Fruit fly (Drosophila melanogaster): ENCODE results near the gene CG7382.

The CG7382 gene

DNA sequence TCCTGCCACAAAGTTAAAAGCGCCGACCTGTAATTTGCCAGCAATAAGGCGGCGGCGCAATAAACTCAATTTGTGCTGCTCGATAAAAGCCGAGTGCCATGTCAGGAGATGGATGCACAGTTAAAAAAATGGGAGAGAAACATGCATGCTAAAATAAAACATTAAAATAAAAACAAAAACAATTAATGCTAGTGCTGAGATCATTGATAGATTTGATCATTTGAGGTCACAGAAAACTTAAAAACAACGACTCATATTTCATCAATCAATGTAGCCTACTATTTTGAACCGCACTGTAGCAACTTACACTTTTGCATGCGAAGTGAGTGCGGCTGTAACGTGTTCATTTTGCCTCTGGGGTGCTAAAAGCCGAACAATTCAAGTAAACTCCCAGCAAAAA is 36.6 kb downstream of the CG7382 start (continued):
- no peak for TF ChIP-seq fkh (GFP tag; optimal IDR thresholded peaks at IDR 0.05)
- TF ChIP-seq achi (GFP tag; optimal IDR thresholded peaks at IDR 0.05) = peak; percentile 65
- TF ChIP-seq OdsH (GFP tag; optimal IDR thresholded peaks at IDR 0.05) = peak; percentile 70
- TF ChIP-seq Gug (GFP tag; IDR thresholded peaks at IDR 0.05) = 0 out of 2 replicates have a peak, but pooled peaks have one; percentile 29
- TF ChIP-seq Smox (GFP tag; optimal IDR thresholded peaks at IDR 0.05) = peak; percentile 63
- peak; percentile 21 for TF ChIP-seq CG4318 (GFP tag; optimal IDR thresholded peaks at IDR 0.05)
- peak; percentile 63 for TF ChIP-seq eg (GFP tag; IDR thresholded peaks at IDR 0.05)
- TF ChIP-seq lz (GFP tag; optimal IDR thresholded peaks at IDR 0.05) = peak; percentile 52
- peak; percentile 70 for TF ChIP-seq acj6 (GFP tag; optimal IDR thresholded peaks at IDR 0.05)
- peak; percentile 49 for TF ChIP-seq CG6808 (GFP tag; optimal IDR thresholded peaks at IDR 0.05)
- peak; percentile 72 for TF ChIP-seq Eip75B (GFP tag; optimal IDR thresholded peaks at IDR 0.05)
- TF ChIP-seq CG8119 (GFP tag; IDR thresholded peaks at IDR 0.05) = peak; percentile 84
- TF ChIP-seq CG6854 (GFP tag; optimal IDR thresholded peaks at IDR 0.05) = no peak
- peak; percentile 16 for TF ChIP-seq Ets21C (GFP tag; optimal IDR thresholded peaks at IDR 0.05)
- TF ChIP-seq Met (GFP tag; optimal IDR thresholded peaks at IDR 0.05) = peak; percentile 76
- peak; percentile 67 for TF ChIP-seq dsx (GFP tag; optimal IDR thresholded peaks at IDR 0.05; ENCODE audit: poor library complexity, severe bottlenecking)
- TF ChIP-seq CG8319 (GFP tag; optimal IDR thresholded peaks at IDR 0.05) = peak; percentile 62
- TF ChIP-seq Hr4 (GFP tag; optimal IDR thresholded peaks at IDR 0.05) = peak; percentile 70
- TF ChIP-seq CG3032 (tag; optimal IDR thresholded peaks at IDR 0.05) = peak; percentile 51
- TF ChIP-seq CG34406 (GFP tag; optimal IDR thresholded peaks at IDR 0.05) = peak; percentile 68
- no peak for TF ChIP-seq Eip93F (GFP tag; optimal IDR thresholded peaks at IDR 0.05)
- TF ChIP-seq Sox14 (GFP tag; optimal IDR thresholded peaks at IDR 0.05) = peak; percentile 45
- peak; percentile 64 for TF ChIP-seq cyc (GFP tag; optimal IDR thresholded peaks at IDR 0.05)

DNA sequence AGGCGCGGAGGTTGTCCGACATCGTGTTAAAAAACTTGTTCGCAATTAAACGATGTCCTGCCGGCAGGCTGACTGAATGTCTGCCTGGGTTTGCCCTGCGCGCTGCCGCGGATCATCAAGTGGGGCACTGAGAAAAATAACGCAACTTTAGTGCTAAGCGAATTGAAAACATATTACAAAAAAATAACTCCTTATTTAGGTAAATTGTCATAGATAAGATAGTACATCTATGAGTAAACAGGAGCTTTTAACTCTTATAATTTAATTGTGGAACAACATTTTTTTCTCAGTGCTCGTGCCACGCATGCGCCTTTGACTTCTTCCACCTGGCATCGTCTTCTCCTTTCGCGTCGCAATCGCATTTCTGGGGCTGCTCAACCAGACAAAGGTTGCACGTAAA is 39.7 kb downstream of the CG7382 start:
- TF ChIP-seq lz (GFP tag; optimal IDR thresholded peaks at IDR 0.05) (peak; percentile 53), CG34406 (GFP tag; optimal IDR thresholded peaks at IDR 0.05) (peak; percentile 52), CG8119 (GFP tag; IDR thresholded peaks at IDR 0.05) (0 out of 3 replicates have a peak, but pooled peaks have one; percentile 28), esn (GFP tag; optimal IDR thresholded peaks at IDR 0.05) (peak; percentile 76), fd85E (GFP tag; optimal IDR thresholded peaks at IDR 0.05) (peak; percentile 6), Met (GFP tag; optimal IDR thresholded peaks at IDR 0.05) (peak; percentile 67), salr (GFP tag; optimal IDR thresholded peaks at IDR 0.05) (peak in 1 of 2 experiments; percentile 40), Ets96B (tag; optimal IDR thresholded peaks at IDR 0.05) (peak; percentile 82), CG31627 (GFP tag; optimal IDR thresholded peaks at IDR 0.05) (peak; percentile 48), spab (GFP tag; optimal IDR thresholded peaks at IDR 0.05) (peak; percentile 83), CG3032 (tag; optimal IDR thresholded peaks at IDR 0.05) (peak; percentile 84), Eip93F (GFP tag; optimal IDR thresholded peaks at IDR 0.05) (peak; percentile 35), CG6163 (GFP tag; IDR thresholded peaks at IDR 0.05) (peak; percentile 74; the same call in 2 of the 3 replicates), CG11902 (GFP tag; optimal IDR thresholded peaks at IDR 0.05) (peak; percentile 57), CG8319 (GFP tag; optimal IDR thresholded peaks at IDR 0.05) (peak; percentile 58), CG15336 (GFP tag; IDR thresholded peaks at IDR 0.05) (no peak), Sox102F (GFP tag; optimal IDR thresholded peaks at IDR 0.05) (peak; percentile 63), topi (GFP tag; optimal IDR thresholded peaks at IDR 0.05) (peak; percentile 66), vri (GFP tag; optimal IDR thresholded peaks at IDR 0.05) (peak; percentile 44), eg (GFP tag; IDR thresholded peaks at IDR 0.05) (no peak), CG6276 (GFP tag; optimal IDR thresholded peaks at IDR 0.05) (no peak), CG16779 (tag; optimal IDR thresholded peaks at IDR 0.05) (peak; percentile 7), Smox (GFP tag; optimal IDR thresholded peaks at IDR 0.05) (peak; percentile 54), cyc (GFP tag; optimal IDR thresholded peaks at IDR 0.05) (peak; percentile 50), CG10669 (GFP tag; optimal IDR thresholded peaks at IDR 0.05) (peak; percentile 80), CG3919 (GFP tag; optimal IDR thresholded peaks at IDR 0.05) (peak; percentile 67), fkh (GFP tag; optimal IDR thresholded peaks at IDR 0.05) (no peak), Blimp-1 (GFP tag; optimal IDR thresholded peaks at IDR 0.05) (no peak), fd59A (GFP tag; optimal IDR thresholded peaks at IDR 0.05) (peak; percentile 79), CG1621 (tag; optimal IDR thresholded peaks at IDR 0.05) (peak; percentile 71), achi (GFP tag; optimal IDR thresholded peaks at IDR 0.05) (peak; percentile 72), CG32006 (GFP tag; optimal IDR thresholded peaks at IDR 0.05) (no peak), CG7368 (GFP tag; optimal IDR thresholded peaks at IDR 0.05) (peak; percentile 40), pdm3 (GFP tag; optimal IDR thresholded peaks at IDR 0.05) (peak; percentile 55), CG9139 (GFP tag; optimal IDR thresholded peaks at IDR 0.05) (peak; percentile 77), Lpt (GFP tag; optimal IDR thresholded peaks at IDR 0.05) (no peak), CG10631 (GFP tag; optimal IDR thresholded peaks at IDR 0.05) (peak; percentile 66)
